Worm (Caenorhabditis elegans) whole organism, L4/young adult: ENCODE data around the gene far-1.

Experiments
- W03F9.2 ChIP-seq: fragments of 150-350 bp; optimal IDR thresholded peaks from 2 replicates; lab custom pipeline; 2014; ENCODE audit warnings: missing biosample characterization, missing genetic modification characterization
- dao-5 ChIP-seq: sonication (generic microtip); optimal IDR thresholded peaks from 2 replicates; lab custom pipeline; 2016; ENCODE audit warnings: missing genotype, missing genetic modification characterization, moderate library complexity, missing compliant biosample characterization
- him-1 ChIP-seq: sonication (generic microtip); optimal IDR thresholded peaks from 2 replicates; lab custom pipeline; 2016; ENCODE audit warnings: missing genotype, missing genetic modification reagents, missing genetic modification characterization, missing compliant biosample characterization

DNA sequence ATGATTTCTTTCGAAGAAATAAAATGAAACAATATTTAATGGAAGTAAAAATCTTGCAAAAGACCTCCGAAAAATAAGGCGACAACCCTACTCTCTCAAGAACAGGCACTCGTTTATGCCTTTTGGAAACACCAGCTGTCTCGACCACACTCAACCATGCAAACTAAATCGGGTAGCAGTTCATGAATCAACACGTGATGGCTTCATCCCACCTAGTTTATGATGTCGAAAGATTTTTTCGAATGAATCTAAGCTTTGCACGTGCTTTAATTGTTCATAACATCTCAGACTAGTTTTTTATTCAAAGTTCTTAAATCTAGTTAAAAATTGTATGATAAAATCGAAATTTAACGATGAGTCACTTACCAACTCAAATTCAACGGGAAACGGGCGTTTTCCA is 27.7 kb downstream of the far-1 start:
- TF ChIP-seq dao-5 (tag; lab: Kevin White, UChicago) (no peak), W03F9.2 (tag; lab: Kevin White, UChicago) (no peak), him-1 (tag; lab: Kevin White, UChicago) (no peak)
